Worm (Caenorhabditis elegans) whole organism, midembryonic: ENCODE measurements around the gene C07A9.12.
"Not testable (repeated sequence)": the region's sequence is repeated elsewhere in the genome, so short reads cannot be mapped to it uniquely, and the experiment has no call there.

Source experiments
- T22C8.4 ChIP-seq: fragments of 200-800 bp; sonication (Bioruptor generic); IDR thresholded peaks from 2 replicates; pipeline ENCODE4 v1.3.6; 2022; ENCODE audit warnings: missing genetic modification characterization, missing compliant biosample characterization
- cog-1 ChIP-seq: sonication (generic microtip); optimal IDR thresholded peaks from 2 replicates; lab custom pipeline; 2016; ENCODE audit warnings: missing genetic modification characterization, missing compliant biosample characterization
- flt-1 ChIP-seq: fragments of 200-800 bp; sonication (Bioruptor generic); IDR thresholded peaks from 2 replicates; pipeline ENCODE4 v1.3.6; 2022; ENCODE audit warnings: missing genetic modification characterization, missing compliant biosample characterization
- klf-2 ChIP-seq: fragments of 200-800 bp; sonication (Bioruptor generic); conservative IDR thresholded peaks from 2 replicates; pipeline ENCODE4 v1.3.6; 2022; ENCODE audit warnings: missing genetic modification reagents, missing genetic modification characterization, missing compliant biosample characterization
- med-1 ChIP-seq: sonication (generic microtip); optimal IDR thresholded peaks from 2 replicates; lab custom pipeline; 2017; ENCODE audit warnings: missing genetic modification characterization, mild to moderate bottlenecking, missing compliant biosample characterization, antibody characterized with exemption, missing genetic modification reagents; ENCODE audit not compliant: insufficient read depth
- ref-1 ChIP-seq: fragments of 200-800 bp; sonication (Bioruptor generic); conservative IDR thresholded peaks from 2 replicates; pipeline ENCODE4 v1.3.6; 2022; ENCODE audit warnings: missing genetic modification reagents, missing genetic modification characterization, missing compliant biosample characterization
- tab-1 ChIP-seq: fragments of 200-800 bp; sonication (Bioruptor generic); IDR thresholded peaks from 2 replicates; pipeline ENCODE4 v1.3.6; 2022; ENCODE audit warnings: missing genetic modification characterization, missing compliant biosample characterization
- ztf-23 ChIP-seq: fragments of 200-800 bp; sonication (Bioruptor generic); IDR thresholded peaks from 2 replicates; pipeline ENCODE4 v1.3.6; 2022; ENCODE audit warnings: missing genetic modification reagents, missing genetic modification characterization, missing compliant biosample characterization
- ztf-29 ChIP-seq: fragments of 200-800 bp; sonication (Bioruptor generic); IDR thresholded peaks from 2 replicates; pipeline ENCODE4 v1.3.6; 2022; ENCODE audit warnings: missing genetic modification reagents, missing genetic modification characterization, missing compliant biosample characterization

Gene C07A9.12

ce11 chrIII:9695379-9695778 is 32.0 kb downstream of the C07A9.12 start:
- TF ChIP-seq tab-1 = no peak

- no peak for TF ChIP-seq ztf-29 (GFP tag; lab: Robert Waterston, UW)
- no peak for TF ChIP-seq klf-2 (GFP tag; lab: Robert Waterston, UW)
- TF ChIP-seq tab-1 = no peak
- no peak for TF ChIP-seq ztf-23
- TF ChIP-seq cog-1 = no peak
- no peak for TF ChIP-seq ref-1 (GFP tag; lab: Robert Waterston, UW)
- TF ChIP-seq flt-1 = no peak
- TF ChIP-seq med-1 = no peak
- no peak for TF ChIP-seq T22C8.4 (GFP tag; lab: Robert Waterston, UW)
Observed at ce11 chrIII:9694474-9694873, 32.9 kb downstream of the C07A9.12 start, which contains the start of gene set-3. Gene set-3 (minus strand): TSS chrIII:9694574.

- no peak for TF ChIP-seq klf-2 (GFP tag; lab: Robert Waterston, UW)
- no peak for TF ChIP-seq ref-1 (GFP tag; lab: Robert Waterston, UW)
- no peak for TF ChIP-seq flt-1
- TF ChIP-seq T22C8.4 (GFP tag; lab: Robert Waterston, UW) = no peak
- TF ChIP-seq cog-1 = no peak
- no peak for TF ChIP-seq med-1
- TF ChIP-seq ztf-23 = no peak
- no peak for TF ChIP-seq ztf-29 (GFP tag; lab: Robert Waterston, UW)
- no peak for TF ChIP-seq tab-1
Observed at ce11 chrIII:9690044-9690443, 37.3 kb downstream of the C07A9.12 start, which contains the start of gene best-5. Gene best-5 (minus strand): TSS chrIII:9690253.

ce11 chrIII:9689377-9689776 is 38.0 kb downstream of the C07A9.12 start:
- no peak for TF ChIP-seq med-1
- no peak for TF ChIP-seq tab-1
- TF ChIP-seq ztf-29 (GFP tag; lab: Robert Waterston, UW) = no peak
- TF ChIP-seq ztf-23 = no peak
- no peak for TF ChIP-seq klf-2 (GFP tag; lab: Robert Waterston, UW)
- TF ChIP-seq ref-1 (GFP tag; lab: Robert Waterston, UW) = no peak
- no peak for TF ChIP-seq cog-1
- no peak for TF ChIP-seq T22C8.4 (GFP tag; lab: Robert Waterston, UW)
- no peak for TF ChIP-seq flt-1

ce11 chrIII:9685959-9686358 is 41.4 kb downstream of the C07A9.12 start, which contains the start of gene C07A9.10:
Gene C07A9.10 (minus strand): TSS chrIII:9686059.
- TF ChIP-seq flt-1 (no peak), cog-1 (no peak), ztf-29 (GFP tag; lab: Robert Waterston, UW) (no peak), T22C8.4 (GFP tag; lab: Robert Waterston, UW) (no peak), ztf-23 (no peak), tab-1 (no peak), ref-1 (GFP tag; lab: Robert Waterston, UW) (no peak), klf-2 (GFP tag; lab: Robert Waterston, UW) (no peak), med-1 (no peak)

- not testable (repeated sequence) for TF ChIP-seq ztf-23, flt-1, med-1
Observed at ce11 chrIII:9682729-9683128, 44.6 kb downstream of the C07A9.12 start, which contains the start of gene C07A9.5. Gene C07A9.5 (minus strand): TSS chrIII:9682829.

- not testable (repeated sequence) for TF ChIP-seq ztf-23, cog-1, tab-1
Observed at ce11 chrIII:9681206-9681605, 46.1 kb downstream of the C07A9.12 start, which contains the start of gene C07A9.13. Gene C07A9.13 (minus strand): TSS chrIII:9681306.

ce11 chrIII:9678819-9679218 is 48.5 kb downstream of the C07A9.12 start, which contains the start of gene ugt-60:
Gene ugt-60 (minus strand): TSS chrIII:9679051.
- TF ChIP-seq klf-2 (GFP tag; lab: Robert Waterston, UW) (no peak), T22C8.4 (GFP tag; lab: Robert Waterston, UW) (no peak), flt-1 (no peak)
